Fruit fly (Drosophila melanogaster) whole organism, embryonic: ENCODE measurements around the gene Lcp65Ag1.

ENCODE experiments used
- Adf1 ChIP-seq: fragments of 200-800 bp; sonication (Bioruptor generic); IDR thresholded peaks from 2 replicates; pipeline ENCODE4 v1.3.6; 2022; ENCODE audit warnings: missing biosample characterization, missing genetic modification characterization
- Atf6 ChIP-seq: fragments of 200-800 bp; sonication (Bioruptor generic); IDR thresholded peaks from 2 replicates; pipeline ENCODE4 v1.3.6; 2022; ENCODE audit warnings: missing biosample characterization, missing genetic modification characterization
- B-H1 ChIP-seq: fragments of 200-800 bp; sonication (Bioruptor generic); IDR thresholded peaks from 3 replicates; pipeline ENCODE4 v1.3.6; 2022; ENCODE audit warnings: missing biosample characterization, missing genetic modification characterization
- BtbVII ChIP-seq: fragments of 200-800 bp; sonication (Bioruptor generic); optimal IDR thresholded peaks from 3 replicates; lab custom pipeline; 2017; ENCODE audit warnings: missing biosample characterization, mild to moderate bottlenecking, missing genetic modification characterization
- CG10321 ChIP-seq: fragments of 200-800 bp; sonication (Bioruptor generic); IDR thresholded peaks from 2 replicates; pipeline ENCODE4 v1.3.6; 2022; ENCODE audit warnings: missing biosample characterization, missing genetic modification characterization
- CG11247 ChIP-seq: fragments of 200-800 bp; sonication (Bioruptor generic); IDR thresholded peaks from 2 replicates; pipeline ENCODE4 v1.3.6; 2022; ENCODE audit warnings: missing biosample characterization, missing genetic modification characterization
- CG12071 ChIP-seq: fragments of 200-800 bp; sonication (Bioruptor generic); optimal IDR thresholded peaks from 3 replicates; lab custom pipeline; 2018; ENCODE audit warnings: missing biosample characterization, mild to moderate bottlenecking, missing genetic modification characterization
- CG14014 ChIP-seq: fragments of 200-800 bp; sonication (Bioruptor generic); IDR thresholded peaks from 2 replicates; pipeline ENCODE4 v1.3.6; 2022; ENCODE audit warnings: missing biosample characterization, missing genetic modification characterization
- CG14667 ChIP-seq: fragments of 200-800 bp; sonication (Bioruptor generic); IDR thresholded peaks from 2 replicates; pipeline ENCODE4 v1.3.6; 2022; ENCODE audit warnings: missing biosample characterization, missing genetic modification characterization
- CG15269 ChIP-seq: fragments of 200-800 bp; sonication (Bioruptor generic); optimal IDR thresholded peaks from 2 replicates; lab custom pipeline; 2018; ENCODE audit warnings: missing biosample characterization, mild to moderate bottlenecking, missing genetic modification characterization, moderate library complexity
- CG15696 ChIP-seq: fragments of 200-800 bp; sonication (Bioruptor generic); optimal IDR thresholded peaks from 2 replicates; lab custom pipeline; 2019; ENCODE audit warnings: missing biosample characterization, mild to moderate bottlenecking, missing genetic modification characterization, moderate library complexity
- CG1602 ChIP-seq: fragments of 200-800 bp; sonication (Bioruptor generic); optimal IDR thresholded peaks from 3 replicates; lab custom pipeline; 2016; ENCODE audit warnings: missing biosample characterization, missing genetic modification characterization
- CG18476 ChIP-seq: fragments of 200-800 bp; sonication (Bioruptor generic); optimal IDR thresholded peaks from 2 replicates; lab custom pipeline; 2016; ENCODE audit warnings: missing biosample characterization, mild to moderate bottlenecking, missing genetic modification characterization
- CG18764 ChIP-seq: fragments of 200-800 bp; sonication (Bioruptor generic); optimal IDR thresholded peaks from 3 replicates; lab custom pipeline; 2016; ENCODE audit warnings: missing biosample characterization, missing genetic modification characterization
- CG2202 ChIP-seq: fragments of 200-800 bp; sonication (Bioruptor generic); optimal IDR thresholded peaks from 2 replicates; lab custom pipeline; 2018; ENCODE audit warnings: missing biosample characterization, mild to moderate bottlenecking, missing genetic modification characterization
- CG3065 ChIP-seq: fragments of 200-800 bp; sonication (Bioruptor generic); optimal IDR thresholded peaks from 2 replicates; lab custom pipeline; 2016; ENCODE audit warnings: missing biosample characterization, missing genetic modification characterization
- CG32767 ChIP-seq: fragments of 200-800 bp; sonication (Bioruptor generic); IDR thresholded peaks from 2 replicates; pipeline ENCODE4 v1.3.6; 2022; ENCODE audit warnings: missing biosample characterization, missing genetic modification characterization
- CG33213 ChIP-seq: fragments of 200-800 bp; sonication (Bioruptor generic); optimal IDR thresholded peaks from 3 replicates; lab custom pipeline; 2016; ENCODE audit warnings: missing biosample characterization, missing genetic modification characterization
- CG8944 ChIP-seq: fragments of 200-800 bp; sonication (Bioruptor generic); optimal IDR thresholded peaks from 3 replicates; lab custom pipeline; 2016; ENCODE audit warnings: missing biosample characterization, missing genetic modification characterization
- CG9727 ChIP-seq: fragments of 200-800 bp; sonication (Bioruptor generic); optimal IDR thresholded peaks from 3 replicates; lab custom pipeline; 2017; ENCODE audit warnings: missing biosample characterization, mild to moderate bottlenecking, missing genetic modification characterization
- D19B ChIP-seq: fragments of 200-800 bp; sonication (Bioruptor generic); optimal IDR thresholded peaks from 2 replicates; lab custom pipeline; 2017; ENCODE audit warnings: missing biosample characterization, mild to moderate bottlenecking, missing genetic modification characterization
- Deaf1 ChIP-seq: fragments of 200-800 bp; optimal IDR thresholded peaks from 3 replicates; lab custom pipeline; 2019; ENCODE audit warnings: missing biosample characterization, mild to moderate bottlenecking, missing genetic modification characterization, moderate library complexity
- Dfd ChIP-seq, 2 experiments: fragments of >200 bp; optimal IDR thresholded peaks; 2 replicates each; lab custom pipeline; 2017; ENCODE audit warnings: missing biosample characterization in 2 of 2, missing genetic modification characterization in 2 of 2
- ERR ChIP-seq: fragments of 200-800 bp; sonication (Bioruptor generic); optimal IDR thresholded peaks from 2 replicates; lab custom pipeline; 2016; ENCODE audit warnings: missing biosample characterization, missing genetic modification characterization
- Elba2 ChIP-seq: fragments of 200-800 bp; sonication (Bioruptor generic); optimal IDR thresholded peaks from 3 replicates; lab custom pipeline; 2016; ENCODE audit warnings: missing biosample characterization, missing genetic modification characterization
- Ets65A ChIP-seq: fragments of 200-800 bp; sonication (Bioruptor generic); peaks from one replicate; lab custom pipeline; 2016; ENCODE audit warnings: missing biosample characterization, missing genetic modification characterization
- GATAe ChIP-seq: fragments of 200-800 bp; sonication (Bioruptor generic); conservative IDR thresholded peaks from 2 replicates; pipeline ENCODE4 v1.3.6; 2022; ENCODE audit warnings: missing biosample characterization, missing genetic modification characterization
- HLH54F ChIP-seq: fragments of 200-800 bp; sonication (Bioruptor generic); optimal IDR thresholded peaks from 3 replicates; lab custom pipeline; 2016; ENCODE audit warnings: missing biosample characterization, missing genetic modification characterization
- Hey ChIP-seq: fragments of 200-800 bp; sonication (Bioruptor generic); optimal IDR thresholded peaks from 3 replicates; lab custom pipeline; 2018; ENCODE audit warnings: missing biosample characterization, mild to moderate bottlenecking, missing genetic modification characterization
- MTF-1 ChIP-seq: fragments of 200-800 bp; sonication (Bioruptor generic); optimal IDR thresholded peaks from 2 replicates; lab custom pipeline; 2018; ENCODE audit warnings: missing biosample characterization, mild to moderate bottlenecking, missing genetic modification characterization, borderline replicate concordance
- Myb ChIP-seq: fragments of 200-800 bp; sonication (Bioruptor generic); optimal IDR thresholded peaks from 2 replicates; lab custom pipeline; 2016; ENCODE audit warnings: missing biosample characterization, missing genetic modification characterization
- Poxn ChIP-seq: fragments of 200-800 bp; sonication (Bioruptor generic); IDR thresholded peaks from 2 replicates; pipeline ENCODE4 v1.3.6; 2022; ENCODE audit warnings: missing biosample characterization, missing genetic modification characterization
- Rfx ChIP-seq: fragments of 200-800 bp; sonication (Bioruptor generic); IDR thresholded peaks from 2 replicates; pipeline ENCODE4 v1.3.6; 2022; ENCODE audit warnings: missing biosample characterization, missing genetic modification characterization
- ash1 ChIP-seq: fragments of 200-800 bp; sonication (Bioruptor generic); optimal IDR thresholded peaks from 2 replicates; lab custom pipeline; 2018; ENCODE audit warnings: missing biosample characterization, mild to moderate bottlenecking, missing genetic modification characterization
- bab2 ChIP-seq: fragments of 200-800 bp; sonication (Bioruptor generic); optimal IDR thresholded peaks from 2 replicates; lab custom pipeline; 2016; ENCODE audit warnings: missing biosample characterization, missing genetic modification characterization
- cas ChIP-seq: fragments of 200-800 bp; sonication (Bioruptor generic); IDR thresholded peaks from 2 replicates; pipeline ENCODE4 v1.3.6; 2022; ENCODE audit warnings: missing biosample characterization, missing genetic modification characterization
- caup ChIP-seq: fragments of 200-800 bp; sonication (Bioruptor generic); optimal IDR thresholded peaks from 3 replicates; lab custom pipeline; 2017; ENCODE audit warnings: missing biosample characterization, mild to moderate bottlenecking, missing genetic modification characterization, moderate library complexity; ENCODE audit not compliant: severe bottlenecking
- chm ChIP-seq: fragments of 200-800 bp; sonication (Bioruptor generic); IDR thresholded peaks from 2 replicates; pipeline ENCODE4 v1.3.6; 2022; ENCODE audit warnings: missing biosample characterization, missing genetic modification characterization
- danr ChIP-seq: fragments of 200-800 bp; sonication (Bioruptor generic); IDR thresholded peaks from 2 replicates; pipeline ENCODE4 v1.3.6; 2022; ENCODE audit warnings: missing biosample characterization, missing genetic modification characterization
- hbn ChIP-seq: fragments of 200-800 bp; sonication (Bioruptor generic); IDR thresholded peaks from 2 replicates; pipeline ENCODE4 v1.3.6; 2022; ENCODE audit warnings: missing biosample characterization, missing genetic modification characterization; ENCODE audit not compliant: partially characterized antibody
- hkb ChIP-seq, 2 experiments: fragments of 200-800 bp in 1 of 2; fragments of >200 bp in 1 of 2; sonication (Bioruptor generic) in 1 of 2; IDR thresholded peaks in 1 of 2; optimal IDR thresholded peaks in 1 of 2; 2 replicates each; pipeline versions ENCODE4 v1.3.6 to Lab custom; 2017 to 2022; ENCODE audit warnings: missing biosample characterization in 1 of 2, missing genetic modification characterization in 1 of 2
- lola ChIP-seq, 3 experiments: fragments of >200 bp in 2 of 3; fragments of 200-800 bp in 1 of 3; sonication (Bioruptor generic) in 1 of 3; optimal IDR thresholded peaks; 2 replicates each; lab custom pipeline; 2017 to 2019; ENCODE audit warnings: missing biosample characterization in 3 of 3, missing genetic modification characterization in 3 of 3, mild to moderate bottlenecking in 1 of 3, moderate library complexity in 1 of 3
- pfk ChIP-seq: fragments of 200-800 bp; sonication (Bioruptor generic); optimal IDR thresholded peaks from 2 replicates; lab custom pipeline; 2018; ENCODE audit warnings: missing biosample characterization, mild to moderate bottlenecking, missing genetic modification characterization, moderate library complexity
- psq ChIP-seq: fragments of 200-800 bp; sonication (Bioruptor generic); optimal IDR thresholded peaks from 2 replicates; lab custom pipeline; 2017; ENCODE audit warnings: missing biosample characterization, missing genetic modification characterization
- pzg ChIP-seq: fragments of 200-800 bp; sonication (Bioruptor generic); optimal IDR thresholded peaks from 3 replicates; lab custom pipeline; 2018; ENCODE audit warnings: missing biosample characterization, mild to moderate bottlenecking, missing genetic modification characterization, moderate library complexity
- ranshi ChIP-seq: fragments of 200-800 bp; sonication (Bioruptor generic); IDR thresholded peaks from 2 replicates; pipeline ENCODE4 v1.3.6; 2022; ENCODE audit warnings: missing biosample characterization, missing genetic modification characterization
- sd ChIP-seq: fragments of 200-800 bp; sonication (Bioruptor generic); optimal IDR thresholded peaks from 3 replicates; lab custom pipeline; 2018; ENCODE audit warnings: missing biosample characterization, mild to moderate bottlenecking, missing genetic modification characterization, moderate library complexity
- sna ChIP-seq: fragments of 200-800 bp; sonication (Bioruptor generic); IDR thresholded peaks from 2 replicates; pipeline ENCODE4 v1.3.6; 2022; ENCODE audit warnings: missing biosample characterization, missing genetic modification characterization; ENCODE audit not compliant: partially characterized antibody
- stwl ChIP-seq: fragments of 200-800 bp; sonication (Bioruptor generic); optimal IDR thresholded peaks from 3 replicates; lab custom pipeline; 2018; ENCODE audit warnings: missing biosample characterization, mild to moderate bottlenecking, missing genetic modification characterization, moderate library complexity
- tgo ChIP-seq: fragments of 200-800 bp; sonication (Bioruptor generic); IDR thresholded peaks from 3 replicates; pipeline ENCODE4 v1.3.6; 2022; ENCODE audit warnings: missing biosample characterization, missing genetic modification characterization
- tin ChIP-seq: fragments of 200-800 bp; sonication (Bioruptor generic); optimal IDR thresholded peaks from 3 replicates; lab custom pipeline; 2016; ENCODE audit warnings: missing biosample characterization, missing genetic modification characterization

The Lcp65Ag1 gene

DNA sequence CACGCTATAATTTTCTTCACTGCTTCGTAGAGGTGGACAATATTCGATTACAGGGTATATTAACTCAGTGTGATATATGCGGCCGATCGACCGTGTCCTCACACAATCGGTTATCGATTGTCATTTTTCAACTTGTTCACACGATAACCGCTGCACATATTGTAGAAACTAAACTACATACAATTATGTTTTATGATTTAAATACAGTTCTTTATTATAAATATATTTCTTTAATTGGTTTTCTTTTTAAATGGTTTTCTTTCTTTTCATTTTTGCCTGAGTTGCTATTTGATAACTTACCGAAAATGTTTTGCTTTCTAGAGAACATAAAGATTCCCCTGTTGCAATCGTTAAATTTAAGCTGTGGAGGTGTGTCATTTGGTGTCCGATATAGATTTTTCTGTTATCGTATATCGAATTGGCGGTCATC, 38.8 kb upstream of the Lcp65Ag1 start, which contains the start of the genes fmt and CG7376 (continued):
- TF ChIP-seq danr (GFP tag; lab: Robert Waterston, UW) (no peak), Dfd (GFP tag; optimal IDR thresholded peaks at IDR 0.05; lab: Kevin White, UChicago) (no peak), CG14014 (no peak), Myb (no peak), sd (tag; lab: Kevin White, UChicago) (no peak), Poxn (GFP tag; lab: Robert Waterston, UW) (no peak), tin (GFP tag; lab: Kevin White, UChicago) (no peak), GATAe (no peak), CG2202 (tag; lab: Kevin White, UChicago) (no peak), CG11247 (GFP tag; lab: Robert Waterston, UW) (no peak), hkb (optimal IDR thresholded peaks at IDR 0.05; lab: Kevin White, UChicago) (peak; percentile 37), hkb (GFP tag; IDR thresholded peaks at IDR 0.05; lab: Robert Waterston, UW) (no peak), caup (no peak), psq (GFP tag; lab: Kevin White, UChicago) (no peak), MTF-1 (GFP tag; lab: Kevin White, UChicago) (no peak), CG9727 (GFP tag; lab: Kevin White, UChicago) (no peak), hbn (GFP tag; lab: Robert Waterston, UW) (peak; percentile 40; the same call in 1 of the 2 replicates), bab2 (GFP tag; lab: Kevin White, UChicago) (no peak), Adf1 (no peak), lola (GFP tag; optimal IDR thresholded peaks at IDR 0.05; lab: Kevin White, UChicago) (peak in 1 of 3 experiments; percentile 61), BtbVII (GFP tag; lab: Kevin White, UChicago) (no peak), CG12071 (no peak), CG18764 (no peak), tgo (GFP tag; lab: Robert Waterston, UW) (no peak), Hey (tag; lab: Kevin White, UChicago) (no peak), stwl (tag; lab: Kevin White, UChicago) (peak; percentile 86), CG15269 (tag; lab: Kevin White, UChicago) (no peak), ERR (GFP tag; lab: Kevin White, UChicago) (no peak), CG33213 (GFP tag; lab: Kevin White, UChicago) (no peak), CG3065 (GFP tag; lab: Kevin White, UChicago) (no peak), ranshi (GFP tag; lab: Robert Waterston, UW) (no peak), pzg (GFP tag; lab: Kevin White, UChicago) (peak; percentile 43), D19B (GFP tag; lab: Kevin White, UChicago) (no peak), CG10321 (GFP tag; lab: Robert Waterston, UW) (no peak), Deaf1 (no peak), Atf6 (no peak), HLH54F (GFP tag; lab: Kevin White, UChicago) (no peak), pfk (no peak), ash1 (GFP tag; lab: Kevin White, UChicago) (no peak), Elba2 (GFP tag; lab: Kevin White, UChicago) (no peak), CG32767 (GFP tag; lab: Robert Waterston, UW) (no peak), Rfx (GFP tag; lab: Robert Waterston, UW) (no peak), Ets65A (GFP tag; lab: Kevin White, UChicago) (peak; percentile 42), sna (GFP tag; lab: Robert Waterston, UW) (peak; percentile 75), cas (GFP tag; lab: Robert Waterston, UW) (no peak), CG14667 (GFP tag; lab: Robert Waterston, UW) (no peak), CG1602 (GFP tag; lab: Kevin White, UChicago) (peak; percentile 10), chm (no peak), CG8944 (GFP tag; lab: Kevin White, UChicago) (no peak), B-H1 (GFP tag; lab: Robert Waterston, UW) (no peak), CG15696 (tag; lab: Kevin White, UChicago) (peak; percentile 34), CG18476 (GFP tag; lab: Kevin White, UChicago) (no peak)
